Fruit fly (Drosophila melanogaster) whole organism, embryonic: Measurements from ENCODE around the gene dlg1.

ENCODE experiments used
- Atf3 ChIP-seq: fragments of 200-800 bp; sonication (Bioruptor generic); optimal IDR thresholded peaks from 3 replicates; lab custom pipeline; 2016; ENCODE audit warnings: missing biosample characterization, missing genetic modification characterization
- Atf6 ChIP-seq: fragments of 200-800 bp; sonication (Bioruptor generic); IDR thresholded peaks from 2 replicates; pipeline ENCODE4 v1.3.6; 2022; ENCODE audit warnings: missing biosample characterization, missing genetic modification characterization
- BEAF-32 ChIP-seq: fragments of 200-800 bp; sonication (Bioruptor generic); optimal IDR thresholded peaks from 3 replicates; lab custom pipeline; 2017; ENCODE audit warnings: missing biosample characterization, missing genetic modification characterization, mild to moderate bottlenecking, moderate library complexity, missing genetic modification reagents
- Bteb2 ChIP-seq: fragments of 200-800 bp; sonication (Bioruptor generic); optimal IDR thresholded peaks from 2 replicates; lab custom pipeline; 2016; ENCODE audit warnings: missing biosample characterization, missing genetic modification characterization
- CG10431 ChIP-seq: fragments of 200-800 bp; sonication (Bioruptor generic); optimal IDR thresholded peaks from 3 replicates; lab custom pipeline; 2018; ENCODE audit warnings: missing biosample characterization, mild to moderate bottlenecking, missing genetic modification characterization
- CG10462 ChIP-seq: fragments of 200-800 bp; sonication (Bioruptor generic); optimal IDR thresholded peaks from 2 replicates; lab custom pipeline; 2016; ENCODE audit warnings: missing biosample characterization, missing genetic modification characterization
- CG12219 ChIP-seq: fragments of 200-800 bp; sonication (Bioruptor generic); optimal IDR thresholded peaks from 3 replicates; lab custom pipeline; 2018; ENCODE audit warnings: missing biosample characterization, mild to moderate bottlenecking, missing genetic modification characterization
- CG1233 ChIP-seq: fragments of 200-800 bp; sonication (Bioruptor generic); optimal IDR thresholded peaks from 4 replicates; lab custom pipeline; 2018; ENCODE audit warnings: missing biosample characterization, mild to moderate bottlenecking, missing genetic modification characterization
- CG12659 ChIP-seq: fragments of 200-800 bp; sonication (Bioruptor generic); optimal IDR thresholded peaks from 3 replicates; lab custom pipeline; 2017; ENCODE audit warnings: mild to moderate bottlenecking, missing biosample characterization, missing genetic modification reagents, missing genetic modification characterization
- CG13624 ChIP-seq: fragments of 200-800 bp; sonication (Bioruptor generic); optimal IDR thresholded peaks from 2 replicates; lab custom pipeline; 2016; ENCODE audit warnings: missing biosample characterization, missing genetic modification characterization
- CG1647 ChIP-seq: fragments of 200-800 bp; sonication (Bioruptor generic); optimal IDR thresholded peaks from 3 replicates; lab custom pipeline; 2016; ENCODE audit warnings: missing biosample characterization, missing genetic modification characterization
- CG16815 ChIP-seq: fragments of 200-800 bp; sonication (Bioruptor generic); optimal IDR thresholded peaks from 3 replicates; lab custom pipeline; 2017; ENCODE audit warnings: missing biosample characterization, mild to moderate bottlenecking, missing genetic modification characterization
- CG16863 ChIP-seq: fragments of 200-800 bp; sonication (Bioruptor generic); optimal IDR thresholded peaks from 3 replicates; lab custom pipeline; 2016; ENCODE audit warnings: missing biosample characterization, missing genetic modification characterization
- CG2116 ChIP-seq: fragments of 200-800 bp; sonication (Bioruptor generic); optimal IDR thresholded peaks from 3 replicates; lab custom pipeline; 2018; ENCODE audit warnings: missing biosample characterization, mild to moderate bottlenecking, missing genetic modification characterization
- CG3163 ChIP-seq: fragments of 200-800 bp; sonication (Bioruptor generic); optimal IDR thresholded peaks from 3 replicates; lab custom pipeline; 2016; ENCODE audit warnings: missing biosample characterization, missing genetic modification characterization
- CG4617 ChIP-seq: fragments of 200-800 bp; sonication (Bioruptor generic); optimal IDR thresholded peaks from 3 replicates; lab custom pipeline; 2016; ENCODE audit warnings: missing biosample characterization, missing genetic modification characterization, borderline replicate concordance
- CG6689 ChIP-seq: fragments of 200-800 bp; sonication (Bioruptor generic); IDR thresholded peaks from 2 replicates; pipeline ENCODE4 v1.3.6; 2022; ENCODE audit warnings: missing biosample characterization, missing genetic modification characterization
- CG8478 ChIP-seq: fragments of >200 bp; optimal IDR thresholded peaks from 2 replicates; lab custom pipeline; 2018
- CG8765 ChIP-seq: fragments of 200-800 bp; sonication (Bioruptor generic); IDR thresholded peaks from 2 replicates; pipeline ENCODE4 v1.3.6; 2022; ENCODE audit warnings: missing biosample characterization, missing genetic modification characterization
- Ets97D ChIP-seq: fragments of 200-800 bp; sonication (Bioruptor generic); optimal IDR thresholded peaks from 3 replicates; lab custom pipeline; 2016; ENCODE audit warnings: missing biosample characterization, missing genetic modification characterization
- Fer1 ChIP-seq: fragments of 200-800 bp; sonication (Bioruptor generic); optimal IDR thresholded peaks from 2 replicates; lab custom pipeline; 2017; ENCODE audit warnings: missing biosample characterization, mild to moderate bottlenecking, missing genetic modification characterization
- Gsc ChIP-seq: fragments of 200-800 bp; sonication (Bioruptor generic); IDR thresholded peaks from 2 replicates; pipeline ENCODE4 v1.3.6; 2022; ENCODE audit warnings: missing biosample characterization, missing genetic modification characterization
- H15 ChIP-seq: fragments of 200-800 bp; sonication (Bioruptor generic); IDR thresholded peaks from 3 replicates; pipeline ENCODE4 v1.3.6; 2022; ENCODE audit warnings: missing biosample characterization, missing genetic modification characterization
- HLHmδ ChIP-seq: fragments of 200-800 bp; sonication (Bioruptor generic); optimal IDR thresholded peaks from 2 replicates; lab custom pipeline; 2018; ENCODE audit warnings: missing biosample characterization, mild to moderate bottlenecking, missing genetic modification characterization, moderate library complexity
- Meics ChIP-seq: fragments of 200-800 bp; sonication (Bioruptor generic); optimal IDR thresholded peaks from 2 replicates; lab custom pipeline; 2017; ENCODE audit warnings: missing biosample characterization, mild to moderate bottlenecking, missing genetic modification characterization
- Myb ChIP-seq: fragments of 200-800 bp; sonication (Bioruptor generic); optimal IDR thresholded peaks from 2 replicates; lab custom pipeline; 2016; ENCODE audit warnings: missing biosample characterization, missing genetic modification characterization
- Oaz ChIP-seq: fragments of 200-800 bp; sonication (Bioruptor generic); IDR thresholded peaks from 2 replicates; pipeline ENCODE4 v1.3.6; 2022; ENCODE audit warnings: missing biosample characterization, missing genetic modification characterization
- Sin3A ChIP-seq: fragments of >200 bp; optimal IDR thresholded peaks from 2 replicates; lab custom pipeline; 2018
- Spps ChIP-seq: fragments of 200-800 bp; sonication (Bioruptor generic); optimal IDR thresholded peaks from 2 replicates; lab custom pipeline; 2018; ENCODE audit warnings: missing biosample characterization, mild to moderate bottlenecking, missing genetic modification characterization
- Sry-δ ChIP-seq: fragments of 200-800 bp; sonication (Bioruptor generic); optimal IDR thresholded peaks from 2 replicates; lab custom pipeline; 2016; ENCODE audit warnings: missing biosample characterization, missing genetic modification characterization
- Usf ChIP-seq: fragments of 200-800 bp; sonication (Bioruptor generic); optimal IDR thresholded peaks from 2 replicates; lab custom pipeline; 2017; ENCODE audit warnings: missing genotype, missing biosample characterization, missing genetic modification characterization
- ac ChIP-seq: fragments of 200-800 bp; sonication (Bioruptor generic); optimal IDR thresholded peaks from 3 replicates; lab custom pipeline; 2017; ENCODE audit warnings: missing biosample characterization, mild to moderate bottlenecking, missing genetic modification characterization
- ase ChIP-seq: fragments of 200-800 bp; sonication (Bioruptor generic); IDR thresholded peaks from 3 replicates; pipeline ENCODE4 v1.3.6; 2022; ENCODE audit warnings: missing biosample characterization, missing genetic modification characterization
- cg ChIP-seq: fragments of 200-800 bp; sonication (Bioruptor generic); optimal IDR thresholded peaks from 3 replicates; lab custom pipeline; 2019; ENCODE audit warnings: missing biosample characterization, mild to moderate bottlenecking, missing genetic modification characterization, moderate library complexity
- crc ChIP-seq: fragments of 200-800 bp; sonication (Bioruptor generic); optimal IDR thresholded peaks from 2 replicates; lab custom pipeline; 2016; ENCODE audit warnings: missing biosample characterization, missing genetic modification characterization
- disco-r ChIP-seq: fragments of 200-800 bp; sonication (Bioruptor generic); optimal IDR thresholded peaks from 2 replicates; lab custom pipeline; 2016; ENCODE audit warnings: missing biosample characterization, missing genetic modification characterization
- eve ChIP-seq, 2 experiments: fragments of >200 bp; optimal IDR thresholded peaks; 2 replicates each; lab custom pipeline; 2017; ENCODE audit warnings: missing biosample characterization in 2 of 2, missing genetic modification characterization in 2 of 2
- exex ChIP-seq: fragments of 200-800 bp; sonication (Bioruptor generic); optimal IDR thresholded peaks from 4 replicates; lab custom pipeline; 2018; ENCODE audit warnings: missing biosample characterization, mild to moderate bottlenecking, missing genetic modification characterization, moderate library complexity
- fru ChIP-seq: fragments of >200 bp; optimal IDR thresholded peaks from 2 replicates; lab custom pipeline; 2017
- gem ChIP-seq: fragments of 200-800 bp; sonication (Bioruptor generic); optimal IDR thresholded peaks from 2 replicates; lab custom pipeline; 2019; ENCODE audit warnings: missing biosample characterization, mild to moderate bottlenecking, missing genetic modification characterization, moderate library complexity
- lilli ChIP-seq: fragments of 200-800 bp; sonication (Bioruptor generic); optimal IDR thresholded peaks from 3 replicates; lab custom pipeline; 2016; ENCODE audit warnings: missing biosample characterization, missing genetic modification characterization
- nerfin-1 ChIP-seq: fragments of 200-800 bp; sonication (Bioruptor generic); optimal IDR thresholded peaks from 3 replicates; lab custom pipeline; 2019; ENCODE audit warnings: missing biosample characterization, mild to moderate bottlenecking, missing genetic modification characterization, moderate library complexity
- pan ChIP-seq, 4 experiments: fragments of >200 bp in 3 of 4; fragments of 200-800 bp in 1 of 4; sonication (Bioruptor generic) in 1 of 4; optimal IDR thresholded peaks in 3 of 4; IDR thresholded peaks in 1 of 4; 2 replicates each; pipeline versions ENCODE4 v1.3.6 to Lab custom; 2017 to 2022; ENCODE audit warnings: missing biosample characterization in 2 of 4, missing genetic modification characterization in 2 of 4, mixed read lengths in 1 of 4
- rib ChIP-seq: fragments of 200-800 bp; sonication (Bioruptor generic); IDR thresholded peaks from 2 replicates; pipeline ENCODE4 v1.3.6; 2022; ENCODE audit warnings: missing biosample characterization, missing genetic modification characterization
- sens-2 ChIP-seq: fragments of 200-800 bp; sonication (Bioruptor generic); IDR thresholded peaks from 2 replicates; pipeline ENCODE4 v1.3.6; 2022; ENCODE audit warnings: missing biosample characterization, missing genetic modification characterization
- seq ChIP-seq: fragments of 200-800 bp; sonication (Bioruptor generic); IDR thresholded peaks from 2 replicates; pipeline ENCODE4 v1.3.6; 2022; ENCODE audit warnings: missing biosample characterization, missing genetic modification characterization
- sim ChIP-seq: fragments of 200-800 bp; sonication (Bioruptor generic); IDR thresholded peaks from 2 replicates; pipeline ENCODE4 v1.3.6; 2022; ENCODE audit warnings: missing biosample characterization, missing genetic modification characterization
- slou ChIP-seq: fragments of 200-800 bp; sonication (Bioruptor generic); optimal IDR thresholded peaks from 3 replicates; lab custom pipeline; 2016; ENCODE audit warnings: missing biosample characterization, missing genetic modification characterization
- stc ChIP-seq: fragments of 200-800 bp; sonication (Bioruptor generic); IDR thresholded peaks from 2 replicates; pipeline ENCODE4 v1.3.6; 2022; ENCODE audit warnings: missing biosample characterization, missing genetic modification characterization
- tgo ChIP-seq: fragments of 200-800 bp; sonication (Bioruptor generic); IDR thresholded peaks from 3 replicates; pipeline ENCODE4 v1.3.6; 2022; ENCODE audit warnings: missing biosample characterization, missing genetic modification characterization
- ttk ChIP-seq: fragments of 200-800 bp; sonication (Bioruptor generic); IDR thresholded peaks from 2 replicates; pipeline ENCODE4 v2.1.2; 2022; ENCODE audit warnings: missing biosample characterization, missing genetic modification characterization

dlg1 gene

DNA sequence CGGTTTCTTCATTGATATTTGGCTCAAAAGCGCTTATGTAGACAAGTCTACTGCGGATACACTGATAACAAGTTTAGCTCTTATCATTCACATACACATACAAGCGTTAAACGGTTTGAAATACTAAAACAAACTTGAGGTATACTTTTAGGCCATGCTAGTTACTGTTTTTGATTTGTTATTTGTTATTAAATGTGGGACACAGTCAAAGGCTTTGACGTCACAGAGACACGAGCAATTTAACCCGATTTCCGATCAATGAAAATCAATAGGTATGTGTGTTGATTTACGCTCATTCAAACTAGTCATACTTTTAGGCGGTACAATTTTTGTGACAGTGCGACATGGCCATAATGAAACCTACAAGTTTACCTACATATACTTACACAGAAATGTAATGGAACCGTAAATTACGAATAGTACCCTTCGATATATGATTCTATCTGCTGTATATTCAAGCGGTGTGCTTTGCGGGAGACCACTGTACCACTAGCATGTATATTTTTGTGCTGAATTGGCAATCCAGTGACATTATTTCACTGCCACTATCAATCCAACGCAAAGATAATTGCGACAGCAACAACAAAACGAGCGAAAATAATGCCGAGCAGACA lies 77.4 kb downstream of the dlg1 start (continued):
- TF ChIP-seq pan (optimal IDR thresholded peaks at IDR 0.05; lab: Kevin White, UChicago) (no peak), pan (GFP tag; optimal IDR thresholded peaks at IDR 0.05 in 1 of 2, IDR thresholded peaks at IDR 0.05 in 1 of 2) (peak in 1 of 2 experiments; percentile 86), Atf3 (GFP tag; lab: Kevin White, UChicago) (peak; percentile 15), CG4617 (GFP tag; lab: Kevin White, UChicago) (peak; percentile 14), rib (GFP tag; lab: Robert Waterston, UW) (peak; percentile 95), Sin3A (lab: Kevin White, UChicago) (no peak), CG10462 (GFP tag; lab: Kevin White, UChicago) (no peak), Sry-δ (GFP tag; lab: Kevin White, UChicago) (peak; percentile 39), tgo (peak; percentile 69; the same call in 2 of the 3 replicates), ase (GFP tag; lab: Robert Waterston, UW) (no peak; the same call in 2 of the 3 replicates), gem (peak; percentile 79), CG12219 (GFP tag; lab: Kevin White, UChicago) (peak; percentile 58), BEAF-32 (GFP tag; lab: Kevin White, UChicago) (no peak), Fer1 (GFP tag; lab: Kevin White, UChicago) (peak; percentile 80), CG13624 (GFP tag; lab: Kevin White, UChicago) (peak; percentile 90), H15 (peak; percentile 53; the same call in 1 of the 3 replicates), Myb (GFP tag; lab: Kevin White, UChicago) (peak; percentile 76), CG1233 (GFP tag; lab: Kevin White, UChicago) (peak; percentile 63), ac (GFP tag; lab: Kevin White, UChicago) (no peak), slou (GFP tag; lab: Kevin White, UChicago) (peak; percentile 53), crc (GFP tag; lab: Kevin White, UChicago) (peak; percentile 70), CG3163 (peak; percentile 41), Oaz (GFP tag; lab: Robert Waterston, UW) (peak; percentile 67), Meics (GFP tag; lab: Kevin White, UChicago) (peak; percentile 91), HLHmδ (GFP tag; lab: Kevin White, UChicago) (no peak), stc (GFP tag; lab: Robert Waterston, UW) (peak; percentile 73), ttk (GFP tag; lab: Robert Waterston, UW) (peak; percentile 46; the same call in 1 of the 2 replicates), CG8478 (lab: Kevin White, UChicago) (no peak), CG12659 (GFP tag; lab: Kevin White, UChicago) (peak; percentile 84), Ets97D (peak; percentile 38), CG1647 (GFP tag; lab: Kevin White, UChicago) (peak; percentile 74), exex (tag; lab: Kevin White, UChicago) (peak; percentile 78), Gsc (GFP tag; lab: Robert Waterston, UW) (peak; percentile 42; the same call in 1 of the 2 replicates), Atf6 (peak; percentile 78), CG10431 (GFP tag; lab: Kevin White, UChicago) (no peak), disco-r (peak; percentile 62), cg (peak; percentile 80), lilli (peak; percentile 95), Spps (no peak), sim (no peak), eve (GFP tag; optimal IDR thresholded peaks at IDR 0.05; lab: Kevin White, UChicago) (no peak), CG16863 (GFP tag; lab: Kevin White, UChicago) (peak; percentile 68), seq (GFP tag; lab: Robert Waterston, UW) (peak; percentile 66), CG16815 (GFP tag; lab: Kevin White, UChicago) (peak; percentile 75), Usf (GFP tag; lab: Kevin White, UChicago) (peak; percentile 73), sens-2 (no peak), Bteb2 (GFP tag; lab: Kevin White, UChicago) (peak; percentile 78), CG8765 (GFP tag; lab: Robert Waterston, UW) (peak; percentile 48; the same call in 1 of the 2 replicates), nerfin-1 (no peak), fru (lab: Kevin White, UChicago) (no peak), CG6689 (peak; percentile 62), CG2116 (no peak)
